Worm (Caenorhabditis elegans) whole organism, L4/young adult: ENCODE results near the gene ced-9.

ENCODE experiments used
- W03F9.2 ChIP-seq: fragments of 150-350 bp; optimal IDR thresholded peaks from 2 replicates; lab custom pipeline; 2014; ENCODE audit warnings: missing biosample characterization, missing genetic modification characterization
- him-1 ChIP-seq: sonication (generic microtip); optimal IDR thresholded peaks from 2 replicates; lab custom pipeline; 2016; ENCODE audit warnings: missing genotype, missing genetic modification reagents, missing genetic modification characterization, missing compliant biosample characterization

DNA sequence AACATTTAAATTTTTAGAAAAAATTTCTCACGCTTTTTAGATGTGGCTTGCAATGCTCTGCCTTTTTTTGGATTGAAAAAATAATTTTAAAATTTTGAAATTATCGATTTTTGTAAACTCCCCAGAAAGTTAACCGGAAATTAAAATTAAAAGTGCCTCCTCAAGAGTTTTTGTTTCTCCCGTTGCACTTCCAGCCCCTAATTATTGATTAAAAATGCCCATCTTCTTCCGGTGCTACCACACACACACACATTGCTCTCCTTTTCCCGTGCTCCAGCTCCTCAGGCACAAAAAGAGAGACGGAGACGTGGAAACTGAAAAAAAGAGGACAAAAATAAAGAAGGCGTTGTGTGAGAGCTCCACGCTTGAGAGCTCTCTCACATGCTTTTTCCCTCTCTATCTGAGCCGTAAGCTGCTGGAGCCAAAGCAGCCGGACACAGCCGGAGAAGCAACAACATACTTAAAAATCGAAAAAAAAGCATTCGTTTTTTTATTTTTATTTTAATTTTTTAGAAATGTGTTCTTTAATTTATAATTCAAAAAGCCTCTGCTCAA, 32.5 kb downstream of the ced-9 start:
- TF ChIP-seq W03F9.2 (no peak), him-1 (tag; lab: Kevin White, UChicago) (no peak)
